Fruit fly (Drosophila melanogaster): ENCODE measurements around the gene Pka-C3.

Gene Pka-C3

DNA sequence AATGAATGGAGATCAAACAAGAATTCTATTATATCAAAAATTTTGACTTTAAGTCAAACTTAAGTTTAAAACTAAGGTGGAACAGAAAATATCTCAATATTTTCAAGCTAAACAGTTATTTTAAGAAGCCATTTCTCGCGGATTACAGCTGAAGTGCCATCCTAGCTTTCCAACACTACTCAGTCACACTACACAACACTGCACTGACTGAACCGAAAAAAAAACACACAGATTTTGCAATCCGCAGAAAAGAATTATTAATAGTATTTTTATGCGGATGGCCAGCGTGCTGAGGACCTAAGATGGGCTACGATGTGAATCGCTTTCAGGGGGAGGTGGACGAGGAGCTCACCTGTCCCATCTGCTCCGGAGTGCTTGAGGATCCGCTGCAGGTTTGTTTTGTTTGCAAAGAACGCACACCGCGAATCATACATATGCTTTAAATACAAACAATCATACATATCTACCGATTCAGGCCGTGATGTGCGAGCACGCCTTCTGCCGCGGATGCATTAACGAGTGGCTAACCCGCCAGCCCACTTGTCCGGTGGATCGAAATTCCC is 1.9 kb upstream of the Pka-C3 start, which contains the start of gene elgi:
TSS of gene elgi (plus strand) at position 103 of the 563 bp plus-strand sequence.
- TF ChIP-seq Eip78C (GFP tag) (peak; percentile 76), CG3032 (tag; optimal IDR thresholded peaks at IDR 0.05) (peak; percentile 34), CG32006 (GFP tag; optimal IDR thresholded peaks at IDR 0.05) (peak; percentile 46), topi (GFP tag; optimal IDR thresholded peaks at IDR 0.05) (peak; percentile 76), vri (GFP tag; optimal IDR thresholded peaks at IDR 0.05) (peak; percentile 71), CG8119 (GFP tag; IDR thresholded peaks at IDR 0.05) (no peak), CG8632 (GFP tag; optimal IDR thresholded peaks at IDR 0.05) (peak; percentile 37), CG10669 (GFP tag; optimal IDR thresholded peaks at IDR 0.05) (no peak), Ets96B (tag; optimal IDR thresholded peaks at IDR 0.05) (peak; percentile 24), Met (GFP tag; optimal IDR thresholded peaks at IDR 0.05) (no peak), CG9139 (GFP tag; optimal IDR thresholded peaks at IDR 0.05) (no peak), Hr4 (GFP tag; optimal IDR thresholded peaks at IDR 0.05) (no peak), CG11902 (GFP tag; optimal IDR thresholded peaks at IDR 0.05) (no peak), ss (GFP tag; optimal IDR thresholded peaks at IDR 0.05) (peak in 1 of 2 experiments; percentile 56), Lpt (GFP tag; optimal IDR thresholded peaks at IDR 0.05) (peak; percentile 36), CG4318 (GFP tag; optimal IDR thresholded peaks at IDR 0.05) (no peak), pdm3 (GFP tag; optimal IDR thresholded peaks at IDR 0.05) (no peak), CG8319 (GFP tag; optimal IDR thresholded peaks at IDR 0.05) (peak; percentile 20), net (GFP tag; optimal IDR thresholded peaks at IDR 0.05) (peak; percentile 53), CG11762 (GFP tag; optimal IDR thresholded peaks at IDR 0.05; ENCODE audit: insufficient read depth) (peak; percentile 16), Sox15 (GFP tag; optimal IDR thresholded peaks at IDR 0.05) (peak; percentile 3), CG7368 (GFP tag; optimal IDR thresholded peaks at IDR 0.05) (no peak), fd59A (GFP tag; optimal IDR thresholded peaks at IDR 0.05) (no peak), CG6854 (GFP tag; optimal IDR thresholded peaks at IDR 0.05) (peak; percentile 1), CG10631 (GFP tag; optimal IDR thresholded peaks at IDR 0.05) (peak; percentile 26), cyc (GFP tag; optimal IDR thresholded peaks at IDR 0.05) (peak; percentile 66), Eip93F (GFP tag; optimal IDR thresholded peaks at IDR 0.05) (no peak), fd85E (GFP tag; optimal IDR thresholded peaks at IDR 0.05) (no peak), CG34406 (GFP tag; optimal IDR thresholded peaks at IDR 0.05) (peak; percentile 22), CG3919 (GFP tag; optimal IDR thresholded peaks at IDR 0.05) (peak; percentile 76), salr (GFP tag; optimal IDR thresholded peaks at IDR 0.05) (peak in 1 of 2 experiments; percentile 5), fkh (GFP tag; optimal IDR thresholded peaks at IDR 0.05) (peak; percentile 66), CG31627 (GFP tag; optimal IDR thresholded peaks at IDR 0.05) (peak; percentile 73), svp (GFP tag) (peak; percentile 85), Gug (GFP tag; IDR thresholded peaks at IDR 0.05) (no peak), Hr39 (GFP tag; optimal IDR thresholded peaks at IDR 0.05) (no peak), dsx (GFP tag; optimal IDR thresholded peaks at IDR 0.05; ENCODE audit: poor library complexity, severe bottlenecking) (no peak), CG6163 (GFP tag; IDR thresholded peaks at IDR 0.05) (peak; percentile 10; the same call in 1 of the 3 replicates), spab (GFP tag; optimal IDR thresholded peaks at IDR 0.05) (peak; percentile 5), Ets21C (GFP tag; optimal IDR thresholded peaks at IDR 0.05) (peak; percentile 54), OdsH (GFP tag; optimal IDR thresholded peaks at IDR 0.05) (no peak), Blimp-1 (GFP tag; optimal IDR thresholded peaks at IDR 0.05) (peak; percentile 4), lz (GFP tag; optimal IDR thresholded peaks at IDR 0.05) (peak; percentile 68), CG6808 (GFP tag; optimal IDR thresholded peaks at IDR 0.05) (peak; percentile 42), CG15336 (GFP tag; IDR thresholded peaks at IDR 0.05) (peak; percentile 41; the same call in 1 of the 2 replicates), Smox (GFP tag; optimal IDR thresholded peaks at IDR 0.05) (peak; percentile 64), dac (GFP tag; optimal IDR thresholded peaks at IDR 0.05) (peak; percentile 17), acj6 (GFP tag; optimal IDR thresholded peaks at IDR 0.05) (peak; percentile 61), CG1621 (tag; optimal IDR thresholded peaks at IDR 0.05) (peak; percentile 16), Hr38 (GFP tag; optimal IDR thresholded peaks at IDR 0.05) (no peak), Sox14 (GFP tag; optimal IDR thresholded peaks at IDR 0.05) (peak; percentile 69), CG6792 (GFP tag; optimal IDR thresholded peaks at IDR 0.05) (peak; percentile 39)

All from whole organism, prepupa.